Worm (Caenorhabditis elegans): ENCODE measurements around the gene F53C11.5.

ce11 chrV:13777857-13778256 is 9.5 kb upstream of the F53C11.5 start, which contains the start of gene F53C11.9:
- TF ChIP-seq him-1 (tag; optimal IDR thresholded peaks at IDR 0.05) (no peak), dao-5 (tag; optimal IDR thresholded peaks at IDR 0.05) (no peak), W03F9.2 (tag; optimal IDR thresholded peaks at IDR 0.05) (no peak)

Measured in whole organism, L4/young adult.